Worm (Caenorhabditis elegans) whole organism, L4 larva: Measurements from ENCODE around the gene Y67D8B.2.

ENCODE experiments used
- ZK546.5 ChIP-seq, 2 experiments: sonication (generic microtip); optimal IDR thresholded peaks; 2 replicates each; lab custom pipeline; 2017; ENCODE audit warnings: missing biosample characterization in 2 of 2, missing genetic modification characterization in 2 of 2
- ceh-44 ChIP-seq: fragments of 200-800 bp; sonication (Bioruptor generic); IDR thresholded peaks from 2 replicates; pipeline ENCODE4 v1.3.6; 2022; ENCODE audit warnings: missing genetic modification reagents, missing genetic modification characterization, missing compliant biosample characterization
- ces-1 ChIP-seq: fragments of 150-350 bp; sonication (generic microtip); optimal IDR thresholded peaks from 4 replicates; lab custom pipeline; 2014; ENCODE audit warnings: missing biosample characterization, missing genetic modification reagents, missing genetic modification characterization
- daf-19 ChIP-seq: fragments of 200-800 bp; sonication (Bioruptor generic); conservative IDR thresholded peaks from 2 replicates; pipeline ENCODE4 v1.3.6; 2022; ENCODE audit warnings: missing genetic modification characterization, missing compliant biosample characterization
- hif-1 ChIP-seq, 2 experiments: sonication (generic microtip); optimal IDR thresholded peaks; 2 replicates each; lab custom pipeline; 2016 to 2017; ENCODE audit warnings: missing compliant biosample characterization in 2 of 2, missing genetic modification characterization in 2 of 2, missing genetic modification reagents in 2 of 2, missing genotype in 2 of 2, mild to moderate bottlenecking in 1 of 2
- lin-38 ChIP-seq: fragments of 200-800 bp; sonication (Bioruptor generic); IDR thresholded peaks from 2 replicates; pipeline ENCODE4 v1.3.6; 2022; ENCODE audit warnings: missing genetic modification reagents, missing genetic modification characterization, missing compliant biosample characterization
- mdt-29 ChIP-seq: fragments of 200-800 bp; sonication (Bioruptor generic); IDR thresholded peaks from 2 replicates; pipeline ENCODE4 v1.3.6; 2022; ENCODE audit warnings: missing genetic modification reagents, missing genetic modification characterization, missing compliant biosample characterization
- nhr-48 ChIP-seq: sonication (generic microtip); optimal IDR thresholded peaks from 2 replicates; lab custom pipeline; 2016; ENCODE audit warnings: mild to moderate bottlenecking, missing genetic modification characterization, missing compliant biosample characterization
- unc-39 ChIP-seq: sonication (generic microtip); optimal IDR thresholded peaks from 2 replicates; lab custom pipeline; 2017; ENCODE audit warnings: missing biosample characterization, missing genetic modification characterization
- unc-62 ChIP-seq, 3 experiments: fragments of 150-350 bp in 1 of 3; sonication (generic microtip); optimal IDR thresholded peaks in 2 of 3; peaks in 1 of 3; 1 replicate in 1 of 3; 2 replicates in 2 of 3; lab custom pipeline; 2014 to 2017; ENCODE audit warnings: missing biosample characterization in 3 of 3, missing genetic modification characterization in 3 of 3, missing genetic modification reagents in 3 of 3, missing genotype in 1 of 3

ce11 chrIV:3163562-3163961 is 27.8 kb downstream of the Y67D8B.2 start:
- TF ChIP-seq unc-62 (GFP tag; optimal IDR thresholded peaks at IDR 0.05 in 1 of 2; lab: Kevin White, UChicago) = peak in 1 of 2 experiments; percentile 87
- no peak for TF ChIP-seq unc-62 (tag; optimal IDR thresholded peaks at IDR 0.05; lab: Kevin White, UChicago)
- peak in 1 of 2 experiments; percentile 3 for TF ChIP-seq hif-1 (tag; optimal IDR thresholded peaks at IDR 0.05; lab: Kevin White, UChicago)
- TF ChIP-seq ZK546.5 (tag; optimal IDR thresholded peaks at IDR 0.05; lab: Kevin White, UChicago) = no peak
- no peak for TF ChIP-seq ceh-44 (GFP tag; lab: Robert Waterston, UW)
- no peak for TF ChIP-seq mdt-29 (GFP tag; lab: Robert Waterston, UW)
- TF ChIP-seq ces-1 (GFP tag; lab: Kevin White, UChicago) = no peak
- TF ChIP-seq daf-19 = no peak
- TF ChIP-seq unc-39 (tag; lab: Kevin White, UChicago) = no peak
- no peak for TF ChIP-seq nhr-48 (tag; lab: Kevin White, UChicago)
- TF ChIP-seq lin-38 (GFP tag; lab: Robert Waterston, UW) = no peak
